Worm (Caenorhabditis elegans): ENCODE data around the gene T13F2.2.

Gene T13F2.2

ce11 chrIV:9798307-9798706, 1.2 kb upstream of the T13F2.2 start:
- TF ChIP-seq fkh-8 (tag; optimal IDR thresholded peaks at IDR 0.05) (peak; percentile 3), fkh-10 (GFP tag; optimal IDR thresholded peaks at IDR 0.05) (peak; percentile 52), dsc-1 (tag; optimal IDR thresholded peaks at IDR 0.05) (peak; percentile 54), nhr-47 (tag; optimal IDR thresholded peaks at IDR 0.05) (peak; percentile 8), nhr-11 (tag; optimal IDR thresholded peaks at IDR 0.05) (no peak), snpc-4 (tag; optimal IDR thresholded peaks at IDR 0.05) (no peak), lin-14 (GFP tag; optimal IDR thresholded peaks at IDR 0.05) (peak; percentile 71), ces-1 (GFP tag; optimal IDR thresholded peaks at IDR 0.05) (peak; percentile 72), ceh-8 (GFP tag; optimal IDR thresholded peaks at IDR 0.05) (peak; percentile 46), nhr-71 (tag; optimal IDR thresholded peaks at IDR 0.05) (peak; percentile 40), nhr-84 (tag; optimal IDR thresholded peaks at IDR 0.05) (no peak)

ce11 chrIV:9796494-9796893, 660 bp downstream of the T13F2.2 start, which contains the start of gene pis-1:
Gene pis-1, minus strand, starts transcription at chrIV:9796594.
- TF ChIP-seq nhr-85 (tag) = peak; percentile 20
- no peak for TF ChIP-seq ceh-63 (GFP tag; optimal IDR thresholded peaks at IDR 0.05)

- TF ChIP-seq tbx-2 (tag; optimal IDR thresholded peaks at IDR 0.05) (no peak), efl-1 (optimal IDR thresholded peaks at IDR 0.05) (no peak), efl-1 (GFP tag; optimal IDR thresholded peaks at IDR 0.05 in 1 of 2) (peak in 1 of 2 experiments; percentile 92)
These were observed 1.9 kb downstream of the T13F2.2 start for ce11 chrIV:9795250-9795649.

ce11 chrIV:9790708-9791107, 6.4 kb downstream of the T13F2.2 start:
- peak; percentile 15 for TF ChIP-seq tbx-2 (tag; optimal IDR thresholded peaks at IDR 0.05)
- TF ChIP-seq nhr-71 (tag; optimal IDR thresholded peaks at IDR 0.05) = peak; percentile 39
- TF ChIP-seq irx-1 (tag; optimal IDR thresholded peaks at IDR 0.05) = peak; percentile 42
- peak; percentile 17 for TF ChIP-seq blmp-1 (tag; optimal IDR thresholded peaks at IDR 0.05)
- peak; percentile 22 for TF ChIP-seq snu-23 (GFP tag; optimal IDR thresholded peaks at IDR 0.05)
- peak; percentile 34 for TF ChIP-seq efl-3 (GFP tag; optimal IDR thresholded peaks at IDR 0.05)
- peak; percentile 86 for TF ChIP-seq nhr-85 (tag)
- TF ChIP-seq lir-3 (tag; optimal IDR thresholded peaks at IDR 0.05; ENCODE audit: poor library complexity) = no peak
- TF ChIP-seq nhr-20 (tag; optimal IDR thresholded peaks at IDR 0.05) = peak; percentile 17
- no peak for TF ChIP-seq nhr-28 (tag; optimal IDR thresholded peaks at IDR 0.05)
- no peak for TF ChIP-seq mab-9 (GFP tag; IDR thresholded peaks at IDR 0.05)
- TF ChIP-seq mef-2 (tag; optimal IDR thresholded peaks at IDR 0.05) = no peak
- TF ChIP-seq vab-15 (tag; optimal IDR thresholded peaks at IDR 0.05) = peak; percentile 66
- peak; percentile 47 for TF ChIP-seq lin-39 (tag; optimal IDR thresholded peaks at IDR 0.05)

ce11 chrIV:9789496-9789895, 7.7 kb downstream of the T13F2.2 start, which contains the start of gene T13F2.4:
Gene T13F2.4, plus strand, starts transcription at chrIV:9789796.
- no peak for TF ChIP-seq irx-1 (tag; optimal IDR thresholded peaks at IDR 0.05)
- no peak for TF ChIP-seq zip-4 (GFP tag; optimal IDR thresholded peaks at IDR 0.05)
- TF ChIP-seq rnt-1 (tag; optimal IDR thresholded peaks at IDR 0.05) = no peak
- TF ChIP-seq aha-1 (tag; optimal IDR thresholded peaks at IDR 0.05) = no peak
- no peak for TF ChIP-seq sptf-1 (tag; optimal IDR thresholded peaks at IDR 0.05)
- TF ChIP-seq pag-3 (tag; optimal IDR thresholded peaks at IDR 0.05; ENCODE audit: borderline replicate concordance, insufficient read depth) = no peak
- TF ChIP-seq ceh-88 (GFP tag; IDR thresholded peaks at IDR 0.05) = no peak
- TF ChIP-seq unc-86 (tag; optimal IDR thresholded peaks at IDR 0.05) = no peak
- TF ChIP-seq fkh-8 (tag; optimal IDR thresholded peaks at IDR 0.05) = no peak
- TF ChIP-seq nhr-90 (tag; optimal IDR thresholded peaks at IDR 0.05; ENCODE audit: poor library complexity) = no peak
- TF ChIP-seq nhr-19 (GFP tag; conservative IDR thresholded peaks at IDR 0.05) = no peak
- TF ChIP-seq fkh-4 (tag; optimal IDR thresholded peaks at IDR 0.05; ENCODE audit: borderline replicate concordance) = no peak

Measured in whole organism, L1 larva.